Fruit fly (Drosophila melanogaster) whole organism: ENCODE data around the gene CG2964.

Experiments
- CG8478 ChIP-seq: fragments of >200 bp; optimal IDR thresholded peaks from 2 replicates; lab custom pipeline; 2018; ENCODE audit warnings: inconsistent platforms
- EcR ChIP-seq, 2 experiments: fragments of >200 bp; optimal IDR thresholded peaks; 2 replicates each; lab custom pipeline; 2017; ENCODE audit warnings: missing biosample characterization in 2 of 2, missing genetic modification characterization in 2 of 2, missing genetic modification reagents in 2 of 2
- pan ChIP-seq: fragments of >200 bp; optimal IDR thresholded peaks from 2 replicates; lab custom pipeline; 2017
- psq ChIP-seq: fragments of >200 bp; optimal IDR thresholded peaks from 2 replicates; lab custom pipeline; 2017
- usp ChIP-seq: fragments of >200 bp; optimal IDR thresholded peaks from 2 replicates; lab custom pipeline; 2017; ENCODE audit warnings: missing biosample characterization, missing genetic modification characterization, mixed read lengths

- TF ChIP-seq usp (GFP tag; lab: Kevin White, UChicago) (no peak), CG8478 (no peak), EcR (GFP tag; optimal IDR thresholded peaks at IDR 0.05; lab: Kevin White, UChicago) (no peak), psq (lab: Kevin White, UChicago) (no peak), pan (lab: Kevin White, UChicago) (no peak)
These were observed 12.2 kb upstream of the CG2964 start, which contains the start of gene Syt1 for dm6 chr2L:2799909-2800478.
